Worm (Caenorhabditis elegans): ENCODE results near the gene F59E12.3.
A peak's percentile ranks its signal among the peaks of the same experiment; 100 is the strongest.

F59E12.3 gene

ce11 chrII:5688959-5689358 is 50.8 kb downstream of the F59E12.3 start, which contains the start of gene C25H3.11:
Gene C25H3.11, minus strand, starts transcription at chrII:5689040.
- TF ChIP-seq crh-2 (tag; optimal IDR thresholded peaks at IDR 0.05) (peak; percentile 59), lin-39 (tag; optimal IDR thresholded peaks at IDR 0.05) (no peak), mab-5 (tag; optimal IDR thresholded peaks at IDR 0.05) (no peak), lsy-2 (tag; optimal IDR thresholded peaks at IDR 0.05) (peak in 1 of 2 experiments; percentile 43), nhr-21 (tag; optimal IDR thresholded peaks at IDR 0.05) (peak; percentile 21), F13H6.1 (tag; optimal IDR thresholded peaks at IDR 0.05) (peak; percentile 13), unc-55 (GFP tag; optimal IDR thresholded peaks at IDR 0.05) (peak; percentile 16), mdl-1 (tag; optimal IDR thresholded peaks at IDR 0.05) (no peak), sma-3 (GFP tag; optimal IDR thresholded peaks at IDR 0.05) (peak; percentile 10), ceh-16 (tag; optimal IDR thresholded peaks at IDR 0.05) (no peak), nhr-25 (tag; optimal IDR thresholded peaks at IDR 0.05) (peak; percentile 41), C34F6.9 (tag; optimal IDR thresholded peaks at IDR 0.05) (peak; percentile 47), fos-1 (tag; optimal IDR thresholded peaks at IDR 0.05) (peak; percentile 33)
